Fruit fly (Drosophila melanogaster) whole organism, embryonic: Measurements from ENCODE around the gene Pi3K21B.

Experiments used
- ATbp ChIP-seq: fragments of 200-800 bp; sonication (Bioruptor generic); optimal IDR thresholded peaks from 2 replicates; lab custom pipeline; 2017; ENCODE audit warnings: missing biosample characterization, mild to moderate bottlenecking, missing genetic modification characterization, missing genetic modification reagents
- Awh ChIP-seq: fragments of 200-800 bp; sonication (Bioruptor generic); IDR thresholded peaks from 2 replicates; pipeline ENCODE4, ENCODE4 v1.3.6; 2022; ENCODE audit warnings: missing biosample characterization, missing genetic modification characterization
- CG10543 ChIP-seq: fragments of 200-800 bp; sonication (Bioruptor generic); optimal IDR thresholded peaks from 3 replicates; lab custom pipeline; 2017; ENCODE audit warnings: missing biosample characterization, mild to moderate bottlenecking, missing genetic modification characterization, moderate library complexity
- CG11723 ChIP-seq: fragments of 200-800 bp; sonication (Bioruptor generic); optimal IDR thresholded peaks from 2 replicates; lab custom pipeline; 2017; ENCODE audit warnings: missing biosample characterization, mild to moderate bottlenecking, missing genetic modification characterization
- CG12071 ChIP-seq: fragments of 200-800 bp; sonication (Bioruptor generic); optimal IDR thresholded peaks from 3 replicates; lab custom pipeline; 2018; ENCODE audit warnings: missing biosample characterization, mild to moderate bottlenecking, missing genetic modification characterization
- CG14860 ChIP-seq: fragments of 200-800 bp; sonication (Bioruptor generic); IDR thresholded peaks from 3 replicates; pipeline ENCODE4 v1.3.6; 2022; ENCODE audit warnings: missing biosample characterization, missing genetic modification characterization; ENCODE audit not compliant: partially characterized antibody
- CG15269 ChIP-seq: fragments of 200-800 bp; sonication (Bioruptor generic); optimal IDR thresholded peaks from 2 replicates; lab custom pipeline; 2018; ENCODE audit warnings: missing biosample characterization, mild to moderate bottlenecking, missing genetic modification characterization, moderate library complexity
- CG1529 ChIP-seq: fragments of 200-800 bp; sonication (Bioruptor generic); optimal IDR thresholded peaks from 3 replicates; lab custom pipeline; 2018; ENCODE audit warnings: missing biosample characterization, missing genetic modification characterization
- CG15514 ChIP-seq: fragments of 200-800 bp; sonication (Bioruptor generic); optimal IDR thresholded peaks from 3 replicates; lab custom pipeline; 2017; ENCODE audit warnings: missing biosample characterization, missing genetic modification characterization, mild to moderate bottlenecking, moderate library complexity, missing genetic modification reagents
- CG1603 ChIP-seq: fragments of 200-800 bp; sonication (Bioruptor generic); optimal IDR thresholded peaks from 2 replicates; lab custom pipeline; 2019; ENCODE audit warnings: missing biosample characterization, mild to moderate bottlenecking, missing genetic modification characterization, moderate library complexity
- CG16863 ChIP-seq: fragments of 200-800 bp; sonication (Bioruptor generic); optimal IDR thresholded peaks from 3 replicates; lab custom pipeline; 2016; ENCODE audit warnings: missing biosample characterization, missing genetic modification characterization
- CG1832 ChIP-seq: fragments of 200-800 bp; sonication (Bioruptor generic); optimal IDR thresholded peaks from 2 replicates; lab custom pipeline; 2017; ENCODE audit warnings: missing biosample characterization, mild to moderate bottlenecking, missing genetic modification characterization, inconsistent platforms
- CG34376 ChIP-seq: fragments of 200-800 bp; sonication (Bioruptor generic); optimal IDR thresholded peaks from 2 replicates; lab custom pipeline; 2018; ENCODE audit warnings: missing biosample characterization, mild to moderate bottlenecking, missing genetic modification characterization
- CG4360 ChIP-seq: fragments of 200-800 bp; sonication (Bioruptor generic); IDR thresholded peaks from 2 replicates; pipeline ENCODE4 v1.3.6; 2022; ENCODE audit warnings: missing biosample characterization, missing genetic modification characterization
- CG43689 ChIP-seq: fragments of 200-800 bp; sonication (Bioruptor generic); IDR thresholded peaks from 2 replicates; pipeline ENCODE4 v1.3.6; 2022; ENCODE audit warnings: missing biosample characterization, missing genetic modification characterization
- CG6175 ChIP-seq: fragments of 200-800 bp; sonication (Bioruptor generic); IDR thresholded peaks from 3 replicates; pipeline ENCODE4 v1.3.6; 2022; ENCODE audit warnings: missing biosample characterization, missing genetic modification characterization
- CG7928 ChIP-seq: fragments of 200-800 bp; sonication (Bioruptor generic); optimal IDR thresholded peaks from 2 replicates; lab custom pipeline; 2017; ENCODE audit warnings: missing biosample characterization, mild to moderate bottlenecking, missing genetic modification characterization
- CG9876 ChIP-seq: fragments of 200-800 bp; sonication (Bioruptor generic); optimal IDR thresholded peaks from 2 replicates; lab custom pipeline; 2016; ENCODE audit warnings: missing biosample characterization, missing genetic modification characterization
- Dref ChIP-seq: fragments of 200-800 bp; sonication (Bioruptor generic); IDR thresholded peaks from 2 replicates; pipeline ENCODE4 v1.3.6; 2022; ENCODE audit warnings: missing biosample characterization, missing genetic modification characterization
- ERR ChIP-seq: fragments of 200-800 bp; sonication (Bioruptor generic); optimal IDR thresholded peaks from 2 replicates; lab custom pipeline; 2016; ENCODE audit warnings: missing biosample characterization, missing genetic modification characterization
- Fer2 ChIP-seq: fragments of 200-800 bp; sonication (Bioruptor generic); optimal IDR thresholded peaks from 2 replicates; lab custom pipeline; 2018; ENCODE audit warnings: missing biosample characterization, mild to moderate bottlenecking, missing genetic modification characterization, moderate library complexity
- HLH54F ChIP-seq: fragments of 200-800 bp; sonication (Bioruptor generic); optimal IDR thresholded peaks from 3 replicates; lab custom pipeline; 2016; ENCODE audit warnings: missing biosample characterization, missing genetic modification characterization
- HLHmδ ChIP-seq: fragments of 200-800 bp; sonication (Bioruptor generic); optimal IDR thresholded peaks from 2 replicates; lab custom pipeline; 2018; ENCODE audit warnings: missing biosample characterization, mild to moderate bottlenecking, missing genetic modification characterization, moderate library complexity
- Sin3A ChIP-seq: fragments of >200 bp; optimal IDR thresholded peaks from 2 replicates; lab custom pipeline; 2018
- Sox100B ChIP-seq: fragments of 200-800 bp; sonication (Bioruptor generic); optimal IDR thresholded peaks from 3 replicates; lab custom pipeline; 2018; ENCODE audit warnings: missing biosample characterization, mild to moderate bottlenecking, missing genetic modification characterization
- Tbp ChIP-seq: fragments of >200 bp; optimal IDR thresholded peaks from 2 replicates; lab custom pipeline; 2018; ENCODE audit warnings: missing biosample characterization, missing genetic modification characterization
- Xbp1 ChIP-seq: fragments of 200-800 bp; sonication (Bioruptor generic); optimal IDR thresholded peaks from 3 replicates; lab custom pipeline; 2016; ENCODE audit warnings: missing biosample characterization, mild to moderate bottlenecking, missing genetic modification characterization
- bigmax ChIP-seq: fragments of 200-800 bp; sonication (Bioruptor generic); optimal IDR thresholded peaks from 2 replicates; lab custom pipeline; 2018; ENCODE audit warnings: missing biosample characterization, mild to moderate bottlenecking, missing genetic modification characterization
- br ChIP-seq: fragments of >200 bp; optimal IDR thresholded peaks from 2 replicates; lab custom pipeline; 2017
- emc ChIP-seq: fragments of 200-800 bp; sonication (Bioruptor generic); optimal IDR thresholded peaks from 2 replicates; lab custom pipeline; 2016; ENCODE audit warnings: missing biosample characterization, missing genetic modification characterization
- eve ChIP-seq, 2 experiments: fragments of >200 bp; optimal IDR thresholded peaks; 2 replicates each; lab custom pipeline; 2017; ENCODE audit warnings: missing biosample characterization in 2 of 2, missing genetic modification characterization in 2 of 2
- gcm2 ChIP-seq: fragments of 200-800 bp; sonication (Bioruptor generic); optimal IDR thresholded peaks from 2 replicates; lab custom pipeline; 2016; ENCODE audit warnings: missing biosample characterization, missing genetic modification characterization
- insv ChIP-seq, 2 experiments: fragments of 200-800 bp; sonication (Bioruptor generic); optimal IDR thresholded peaks; 3 replicates each; lab custom pipeline; 2016 to 2018; ENCODE audit warnings: missing biosample characterization in 2 of 2, missing genetic modification characterization in 2 of 2
- jing ChIP-seq: fragments of 200-800 bp; sonication (Bioruptor generic); optimal IDR thresholded peaks from 2 replicates; lab custom pipeline; 2018; ENCODE audit warnings: missing biosample characterization, mild to moderate bottlenecking, missing genetic modification characterization
- luna ChIP-seq: fragments of 200-800 bp; sonication (Bioruptor generic); optimal IDR thresholded peaks from 2 replicates; lab custom pipeline; 2016; ENCODE audit warnings: missing biosample characterization, missing genetic modification characterization
- mirr ChIP-seq: fragments of 200-800 bp; sonication (Bioruptor generic); optimal IDR thresholded peaks from 3 replicates; lab custom pipeline; 2018; ENCODE audit warnings: missing biosample characterization, mild to moderate bottlenecking, missing genetic modification characterization
- nmo ChIP-seq: fragments of 200-800 bp; sonication (Bioruptor generic); optimal IDR thresholded peaks from 2 replicates; lab custom pipeline; 2018; ENCODE audit warnings: missing biosample characterization, mild to moderate bottlenecking, missing genetic modification characterization, moderate library complexity
- onecut ChIP-seq: fragments of 200-800 bp; sonication (Bioruptor generic); IDR thresholded peaks from 2 replicates; pipeline ENCODE4 v1.3.6; 2022; ENCODE audit warnings: missing biosample characterization, missing genetic modification characterization
- p53 ChIP-seq: fragments of 200-800 bp; sonication (Bioruptor generic); optimal IDR thresholded peaks from 2 replicates; lab custom pipeline; 2016; ENCODE audit warnings: missing biosample characterization, missing genetic modification characterization
- pita ChIP-seq: fragments of 200-800 bp; sonication (Bioruptor generic); optimal IDR thresholded peaks from 2 replicates; lab custom pipeline; 2017; ENCODE audit warnings: missing biosample characterization, mild to moderate bottlenecking, missing genetic modification characterization
- sisA ChIP-seq: fragments of 200-800 bp; sonication (Bioruptor generic); IDR thresholded peaks from 2 replicates; pipeline ENCODE4 v1.3.6; 2022; ENCODE audit warnings: missing biosample characterization, missing genetic modification characterization
- sna ChIP-seq: fragments of 200-800 bp; sonication (Bioruptor generic); IDR thresholded peaks from 2 replicates; pipeline ENCODE4 v1.3.6; 2022; ENCODE audit warnings: missing biosample characterization, missing genetic modification characterization; ENCODE audit not compliant: partially characterized antibody
- ssp ChIP-seq: fragments of 200-800 bp; sonication (Bioruptor generic); IDR thresholded peaks from 2 replicates; pipeline ENCODE4 v1.3.6; 2022; ENCODE audit warnings: missing biosample characterization, missing genetic modification characterization
- toy ChIP-seq: fragments of 200-800 bp; sonication (Bioruptor generic); IDR thresholded peaks from 2 replicates; pipeline ENCODE4 v1.3.6; 2022; ENCODE audit warnings: missing biosample characterization, missing genetic modification characterization
- trem ChIP-seq: fragments of 200-800 bp; optimal IDR thresholded peaks from 3 replicates; lab custom pipeline; 2019; ENCODE audit warnings: missing biosample characterization, mild to moderate bottlenecking, missing genetic modification characterization, moderate library complexity
- trh ChIP-seq: fragments of 200-800 bp; sonication (Bioruptor generic); optimal IDR thresholded peaks from 2 replicates; lab custom pipeline; 2016; ENCODE audit warnings: missing biosample characterization, missing genetic modification characterization
- unc-4 ChIP-seq: fragments of 200-800 bp; sonication (Bioruptor generic); IDR thresholded peaks from 2 replicates; pipeline ENCODE4 v1.3.6; 2022; ENCODE audit warnings: missing biosample characterization, missing genetic modification characterization; ENCODE audit not compliant: partially characterized antibody
- unpg ChIP-seq: fragments of 200-800 bp; sonication (Bioruptor generic); optimal IDR thresholded peaks from 3 replicates; lab custom pipeline; 2018; ENCODE audit warnings: missing biosample characterization, mild to moderate bottlenecking, missing genetic modification characterization, moderate library complexity

Gene Pi3K21B

dm6 chr2L:303306-303962 is 5.8 kb downstream of the Pi3K21B start:
- no peak for TF ChIP-seq nmo (GFP tag; lab: Kevin White, UChicago)
- TF ChIP-seq CG6175 (GFP tag; lab: Robert Waterston, UW): no peak
- TF ChIP-seq CG1832: no peak
- TF ChIP-seq ERR: no peak
- no peak for TF ChIP-seq CG34376
- TF ChIP-seq Sox100B (GFP tag; lab: Kevin White, UChicago): no peak
- no peak for TF ChIP-seq CG16863 (GFP tag; lab: Kevin White, UChicago)
- TF ChIP-seq CG11723: no peak
- no peak for TF ChIP-seq CG15514 (GFP tag; lab: Kevin White, UChicago)
- TF ChIP-seq, all 482 proteins: peak for 0

dm6 chr2L:305198-305597 is 7.5 kb downstream of the Pi3K21B start:
- TF ChIP-seq pita (GFP tag; lab: Kevin White, UChicago): no peak
- no peak for TF ChIP-seq CG14860 (GFP tag; lab: Robert Waterston, UW)
- TF ChIP-seq luna (GFP tag; lab: Kevin White, UChicago): no peak
- no peak for TF ChIP-seq CG15269 (tag; lab: Kevin White, UChicago)
- TF ChIP-seq bigmax (GFP tag; lab: Kevin White, UChicago): peak; percentile 10
- no peak for TF ChIP-seq toy (GFP tag; lab: Robert Waterston, UW)
- TF ChIP-seq Tbp (GFP tag; lab: Kevin White, UChicago): no peak
- peak in 1 of 2 experiments; percentile 68 for TF ChIP-seq eve (GFP tag; optimal IDR thresholded peaks at IDR 0.05; lab: Kevin White, UChicago)
- no peak for TF ChIP-seq CG4360 (GFP tag; lab: Robert Waterston, UW)
- TF ChIP-seq sisA (GFP tag; lab: Robert Waterston, UW): no peak
- TF ChIP-seq, all 482 proteins: peak for 2

DNA sequence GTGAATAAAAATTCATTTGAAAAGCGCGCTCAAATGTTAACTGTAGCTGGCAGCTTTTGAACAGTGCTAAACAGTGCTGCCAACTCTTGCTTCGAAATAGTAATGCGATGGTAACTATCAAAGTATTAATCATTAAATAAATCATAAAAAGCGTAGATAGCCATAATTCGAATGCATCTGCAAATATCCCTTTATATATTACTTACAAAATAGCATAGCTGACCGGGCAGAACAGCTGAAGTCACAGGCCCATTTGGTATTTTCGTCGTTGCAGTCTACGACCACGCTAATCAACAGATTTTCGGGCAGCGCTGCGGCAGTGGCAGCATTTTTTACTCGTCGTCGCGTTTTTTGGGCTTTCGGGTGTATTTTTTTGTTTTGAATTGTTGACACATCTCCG is 8.0 kb downstream of the Pi3K21B start, which contains the start of gene Plc21C:
Gene Plc21C, plus strand, starts transcription at position 290 of the 400 bp plus-strand sequence.
- TF ChIP-seq trem (tag; lab: Kevin White, UChicago) (peak; percentile 100), CG1529 (GFP tag; lab: Kevin White, UChicago) (no peak), Sin3A (peak; percentile 97), HLHmδ (GFP tag; lab: Kevin White, UChicago) (no peak), CG10543 (peak; percentile 48), mirr (GFP tag; lab: Kevin White, UChicago) (no peak), CG9876 (no peak), trh (GFP tag; lab: Kevin White, UChicago) (no peak), insv (GFP tag; optimal IDR thresholded peaks at IDR 0.05; lab: Kevin White, UChicago) (no peak), CG43689 (GFP tag; lab: Robert Waterston, UW) (no peak), CG14860 (GFP tag; lab: Robert Waterston, UW) (no peak), ATbp (GFP tag; lab: Kevin White, UChicago) (no peak), jing (GFP tag; lab: Kevin White, UChicago) (no peak), HLH54F (GFP tag; lab: Kevin White, UChicago) (peak; percentile 58), Awh (GFP tag; lab: Robert Waterston, UW) (no peak), Xbp1 (GFP tag; lab: Kevin White, UChicago) (peak; percentile 65), p53 (GFP tag; lab: Kevin White, UChicago) (no peak), unpg (GFP tag; lab: Kevin White, UChicago) (no peak), Dref (GFP tag; lab: Robert Waterston, UW) (peak; percentile 41; the same call in 1 of the 2 replicates), emc (GFP tag; lab: Kevin White, UChicago) (peak; percentile 5), CG7928 (GFP tag; lab: Kevin White, UChicago) (peak; percentile 42), gcm2 (GFP tag; lab: Kevin White, UChicago) (peak; percentile 27), br (lab: Kevin White, UChicago) (no peak), unc-4 (peak; percentile 59; the same call in 1 of the 2 replicates), sna (GFP tag; lab: Robert Waterston, UW) (no peak), Fer2 (tag; lab: Kevin White, UChicago) (no peak), CG1603 (tag; lab: Kevin White, UChicago) (peak; percentile 82), onecut (no peak), ssp (GFP tag; lab: Robert Waterston, UW) (peak; percentile 34; the same call in 1 of the 2 replicates), CG12071 (GFP tag; lab: Kevin White, UChicago) (no peak)
